Fruit fly (Drosophila melanogaster): ENCODE measurements around the gene Set2.

DNA sequence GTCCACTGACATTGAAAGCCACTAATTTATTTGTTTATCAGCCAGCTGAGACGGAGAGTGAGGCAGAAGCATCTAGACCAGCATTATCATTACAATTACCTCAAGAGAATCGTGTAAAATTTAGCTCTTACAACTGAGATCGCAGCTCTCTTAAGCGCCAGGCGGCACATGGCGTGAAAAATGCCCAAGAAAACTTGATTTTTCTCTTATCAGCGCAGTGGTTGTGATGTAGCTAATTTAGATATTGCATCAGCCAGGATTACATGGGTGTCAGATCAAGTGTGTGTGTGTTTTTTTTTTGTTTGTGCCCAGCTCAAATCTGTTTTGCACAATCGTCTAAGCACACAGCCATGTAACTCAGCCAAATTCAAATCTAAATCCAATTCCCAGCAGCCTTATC, 18.0 kb upstream of the Set2 start:
- TF ChIP-seq Sox14 (GFP tag; optimal IDR thresholded peaks at IDR 0.05) (no peak), achi (GFP tag; optimal IDR thresholded peaks at IDR 0.05) (no peak), CG16779 (tag; optimal IDR thresholded peaks at IDR 0.05) (no peak), CG6163 (GFP tag; IDR thresholded peaks at IDR 0.05) (0 out of 3 replicates have a peak, but pooled peaks have one; percentile 10), Eip93F (GFP tag; optimal IDR thresholded peaks at IDR 0.05) (no peak), topi (GFP tag; optimal IDR thresholded peaks at IDR 0.05) (no peak), CG9139 (GFP tag; optimal IDR thresholded peaks at IDR 0.05) (no peak), CG6792 (GFP tag; optimal IDR thresholded peaks at IDR 0.05) (no peak), CG34406 (GFP tag; optimal IDR thresholded peaks at IDR 0.05) (no peak), Eip78C (GFP tag) (no peak), svp (GFP tag) (no peak)

All from whole organism, prepupa.